Worm (Caenorhabditis elegans) whole organism, mixed stage, embryonic: ENCODE data around the gene K09C4.5.

Experiments
- M03D4.4 ChIP-seq: sonication (generic microtip); optimal IDR thresholded peaks from 2 replicates; lab custom pipeline; 2017; ENCODE audit warnings: mild to moderate bottlenecking, missing genetic modification characterization, missing compliant biosample characterization
- bed-3 ChIP-seq: fragments of 200-800 bp; sonication (Bioruptor generic); optimal IDR thresholded peaks from 3 replicates; lab custom pipeline; 2018; ENCODE audit warnings: mild to moderate bottlenecking, missing genetic modification characterization, moderate library complexity, missing compliant biosample characterization
- blmp-1 ChIP-seq: fragments of 150-350 bp; optimal IDR thresholded peaks from 2 replicates; lab custom pipeline; 2014; ENCODE audit warnings: missing biosample characterization, missing genetic modification characterization
- ceh-39 ChIP-seq: fragments of 150-350 bp; optimal IDR thresholded peaks from 2 replicates; lab custom pipeline; 2014; ENCODE audit warnings: missing biosample characterization, missing genetic modification characterization
- ceh-43 ChIP-seq: fragments of 200-800 bp; sonication (Bioruptor generic); optimal IDR thresholded peaks from 2 replicates; lab custom pipeline; 2018; ENCODE audit warnings: mild to moderate bottlenecking, missing genetic modification characterization, moderate library complexity, missing compliant biosample characterization
- ceh-83 ChIP-seq: fragments of 200-800 bp; sonication (Bioruptor generic); optimal IDR thresholded peaks from 2 replicates; lab custom pipeline; 2018; ENCODE audit warnings: mild to moderate bottlenecking, missing genetic modification characterization, missing compliant biosample characterization
- ces-1 ChIP-seq: fragments of 150-350 bp; optimal IDR thresholded peaks from 2 replicates; lab custom pipeline; 2014; ENCODE audit warnings: missing biosample characterization, missing genetic modification reagents, missing genetic modification characterization
- cnd-1 ChIP-seq: fragments of 200-800 bp; sonication (Bioruptor generic); optimal IDR thresholded peaks from 2 replicates; lab custom pipeline; 2018; ENCODE audit warnings: mild to moderate bottlenecking, missing genetic modification characterization, missing compliant biosample characterization
- elt-1 ChIP-seq: sonication (generic microtip); optimal IDR thresholded peaks from 2 replicates; lab custom pipeline; 2017; ENCODE audit warnings: missing genetic modification characterization, mild to moderate bottlenecking, missing compliant biosample characterization, antibody characterized with exemption, moderate library complexity, borderline replicate concordance; ENCODE audit not compliant: insufficient read depth
- ham-2 ChIP-seq: fragments of 200-800 bp; sonication (Bioruptor generic); optimal IDR thresholded peaks from 2 replicates; lab custom pipeline; 2018; ENCODE audit warnings: mild to moderate bottlenecking, missing genetic modification characterization, missing compliant biosample characterization
- hlh-1 ChIP-seq: fragments of 150-350 bp; optimal IDR thresholded peaks from 2 replicates; lab custom pipeline; 2014; ENCODE audit warnings: missing biosample characterization, missing genetic modification reagents, missing genetic modification characterization
- lin-32 ChIP-seq: fragments of 200-800 bp; sonication (Bioruptor generic); optimal IDR thresholded peaks from 2 replicates; lab custom pipeline; 2018; ENCODE audit warnings: mild to moderate bottlenecking, missing genetic modification characterization, missing compliant biosample characterization
- lsy-2 ChIP-seq: fragments of 150-350 bp; optimal IDR thresholded peaks from 2 replicates; lab custom pipeline; 2014; ENCODE audit warnings: missing biosample characterization, missing genetic modification characterization
- mab-5 ChIP-seq: fragments of 150-350 bp; optimal IDR thresholded peaks from 2 replicates; lab custom pipeline; 2014; ENCODE audit warnings: missing biosample characterization, missing genetic modification characterization
- mep-1 ChIP-seq: fragments of 150-350 bp; optimal IDR thresholded peaks from 2 replicates; lab custom pipeline; 2017; ENCODE audit warnings: missing biosample characterization, missing genetic modification reagents, missing genetic modification characterization, inconsistent platforms
- nhr-237 ChIP-seq: fragments of 150-350 bp; optimal IDR thresholded peaks from 2 replicates; lab custom pipeline; 2014; ENCODE audit warnings: missing biosample characterization, missing genetic modification characterization
- nhr-28 ChIP-seq: fragments of 150-350 bp; optimal IDR thresholded peaks from 2 replicates; lab custom pipeline; 2014; ENCODE audit warnings: missing biosample characterization, missing genetic modification characterization
- nhr-76 ChIP-seq: sonication (generic microtip); optimal IDR thresholded peaks from 2 replicates; lab custom pipeline; 2017; ENCODE audit warnings: missing biosample characterization, missing genetic modification characterization
- pha-4 ChIP-seq: fragments of 150-350 bp; optimal IDR thresholded peaks from 2 replicates; lab custom pipeline; 2018; ENCODE audit warnings: missing biosample characterization, missing genetic modification reagents, missing genetic modification characterization
- snpc-4 ChIP-seq: fragments of 150-350 bp; optimal IDR thresholded peaks from 2 replicates; lab custom pipeline; 2014; ENCODE audit warnings: missing biosample characterization, missing genetic modification characterization
- sptf-1 ChIP-seq: sonication (generic microtip); optimal IDR thresholded peaks from 2 replicates; lab custom pipeline; 2017; ENCODE audit warnings: mild to moderate bottlenecking, missing genetic modification characterization, moderate library complexity, missing compliant biosample characterization
- unc-39 ChIP-seq: fragments of 150-350 bp; optimal IDR thresholded peaks from 2 replicates; lab custom pipeline; 2014; ENCODE audit warnings: missing biosample characterization, missing genetic modification characterization
- unc-62 ChIP-seq: fragments of 150-350 bp; optimal IDR thresholded peaks from 2 replicates; lab custom pipeline; 2014; ENCODE audit warnings: missing biosample characterization, missing genetic modification reagents, missing genetic modification characterization
- zip-8 ChIP-seq: fragments of 150-350 bp; optimal IDR thresholded peaks from 2 replicates; lab custom pipeline; 2014; ENCODE audit warnings: missing biosample characterization, missing genetic modification characterization
- ztf-11 ChIP-seq: fragments of 150-350 bp; optimal IDR thresholded peaks from 2 replicates; lab custom pipeline; 2014; ENCODE audit warnings: missing biosample characterization, missing genetic modification characterization

K09C4.5 gene

DNA sequence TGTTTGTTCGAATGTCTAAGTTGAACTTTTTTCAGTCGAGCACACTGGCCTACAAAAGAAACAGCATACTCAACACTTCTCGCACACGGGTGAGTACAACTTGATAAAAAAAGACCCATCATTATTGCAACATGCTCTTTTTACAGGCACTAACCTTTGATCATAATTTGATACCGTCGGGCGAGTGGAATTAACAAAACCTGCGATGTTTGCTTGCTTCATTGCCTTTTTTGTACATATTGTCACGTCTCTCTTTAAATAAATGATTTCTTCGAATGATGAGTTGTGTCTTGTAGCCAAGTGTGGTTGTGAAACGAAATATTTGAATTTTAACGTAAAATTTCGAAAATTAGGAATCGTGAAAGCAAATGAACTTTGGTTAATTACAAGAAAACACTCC is 3.0 kb downstream of the K09C4.5 start:
- TF ChIP-seq nhr-237 (tag; lab: Kevin White, UChicago) (no peak), M03D4.4 (tag; lab: Kevin White, UChicago) (no peak), lin-32 (GFP tag; lab: Kevin White, UChicago) (no peak), ceh-43 (no peak), hlh-1 (no peak)

ce11 chrX:3289183-3289582 is 6.8 kb downstream of the K09C4.5 start, which contains the start of gene K09C4.4:
Gene K09C4.4, plus strand, starts transcription at chrX:3289483.
- no peak for TF ChIP-seq ztf-11 (tag; lab: Kevin White, UChicago)
- TF ChIP-seq lin-32 (GFP tag; lab: Kevin White, UChicago): no peak
- TF ChIP-seq ham-2 (GFP tag; lab: Kevin White, UChicago): no peak
- TF ChIP-seq snpc-4 (tag; lab: Kevin White, UChicago): no peak
- TF ChIP-seq ceh-43: no peak
- no peak for TF ChIP-seq mep-1
- no peak for TF ChIP-seq ceh-39
- TF ChIP-seq lsy-2: no peak

ce11 chrX:3290147-3290546 is 7.7 kb downstream of the K09C4.5 start:
- TF ChIP-seq ceh-43: no peak
- TF ChIP-seq blmp-1 (tag; lab: Kevin White, UChicago): no peak
- no peak for TF ChIP-seq pha-4 (tag; lab: Kevin White, UChicago)
- TF ChIP-seq hlh-1: no peak
- TF ChIP-seq nhr-237 (tag; lab: Kevin White, UChicago): no peak
- no peak for TF ChIP-seq sptf-1

DNA sequence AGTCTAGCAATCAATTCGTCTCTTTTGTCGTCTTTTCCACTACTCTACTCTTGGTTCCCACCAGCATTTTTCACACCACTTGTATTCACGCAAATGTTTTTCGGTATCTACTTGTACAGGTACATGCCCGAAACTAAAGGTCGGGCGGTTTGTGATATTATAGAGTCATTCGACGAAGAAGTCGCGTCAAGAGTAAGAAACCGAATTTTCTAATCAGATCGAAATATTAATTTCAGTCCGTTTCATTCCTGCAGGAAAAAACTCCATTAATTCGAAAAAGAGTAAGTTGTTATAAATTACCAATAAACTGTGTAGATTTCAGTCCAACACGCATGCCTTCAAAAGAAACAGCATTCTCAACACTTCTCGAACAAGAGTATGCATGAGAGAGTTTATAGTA is 9.5 kb downstream of the K09C4.5 start:
- no peak for TF ChIP-seq hlh-1
- no peak for TF ChIP-seq unc-62 (GFP tag; lab: Kevin White, UChicago)
- TF ChIP-seq, all 35 proteins: peak for 0

ce11 chrX:3296182-3296581 is 13.8 kb downstream of the K09C4.5 start, which contains the start of gene K09C4.2:
Gene K09C4.2, plus strand, starts transcription at chrX:3296482.
- TF ChIP-seq cnd-1 (tag; lab: Kevin White, UChicago) (no peak), ceh-83 (GFP tag; lab: Kevin White, UChicago) (no peak), sptf-1 (no peak), ces-1 (GFP tag; lab: Kevin White, UChicago) (no peak), nhr-28 (tag; lab: Kevin White, UChicago) (no peak)
- TF ChIP-seq, all 35 proteins: peak for 0

- TF ChIP-seq mab-5 (tag; lab: Kevin White, UChicago): no peak
- TF ChIP-seq elt-1 (tag; lab: Kevin White, UChicago): no peak
- no peak for TF ChIP-seq blmp-1 (tag; lab: Kevin White, UChicago)
- TF ChIP-seq snpc-4 (tag; lab: Kevin White, UChicago): no peak
- no peak for TF ChIP-seq hlh-1
- no peak for TF ChIP-seq unc-39 (tag; lab: Kevin White, UChicago)
- TF ChIP-seq M03D4.4 (tag; lab: Kevin White, UChicago): no peak
Observed at ce11 chrX:3297812-3298211, 15.4 kb downstream of the K09C4.5 start.

DNA sequence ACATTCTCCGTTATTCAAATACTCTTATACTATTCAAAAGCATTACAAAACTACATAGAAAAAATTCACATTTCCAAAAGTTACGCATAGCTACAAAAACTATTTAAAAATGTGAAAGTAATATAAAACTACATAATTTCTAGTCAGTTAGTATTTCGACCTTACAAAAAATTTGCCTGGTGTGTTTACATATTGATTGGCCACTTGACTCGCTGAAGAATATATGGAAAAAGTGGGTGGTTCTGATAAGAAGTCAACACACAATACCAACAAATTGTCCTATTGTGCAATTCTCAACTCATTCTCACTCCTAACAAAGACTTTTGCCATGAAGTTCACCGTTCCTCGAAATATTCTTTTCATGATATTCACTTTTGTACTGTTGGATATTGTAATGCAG is 16.2 kb downstream of the K09C4.5 start, which contains the start of gene K09C4.1:
K09C4.1 (plus strand) TSS at position 301 of the 400 bp plus-strand sequence.
- TF ChIP-seq zip-8 (no peak), M03D4.4 (tag; lab: Kevin White, UChicago) (no peak), mep-1 (no peak), nhr-237 (tag; lab: Kevin White, UChicago) (no peak), bed-3 (GFP tag; lab: Kevin White, UChicago) (no peak), snpc-4 (tag; lab: Kevin White, UChicago) (no peak), ceh-43 (no peak), cnd-1 (tag; lab: Kevin White, UChicago) (no peak), nhr-28 (tag; lab: Kevin White, UChicago) (no peak), unc-39 (tag; lab: Kevin White, UChicago) (no peak)
- TF ChIP-seq, all 35 proteins: peak for 0

DNA sequence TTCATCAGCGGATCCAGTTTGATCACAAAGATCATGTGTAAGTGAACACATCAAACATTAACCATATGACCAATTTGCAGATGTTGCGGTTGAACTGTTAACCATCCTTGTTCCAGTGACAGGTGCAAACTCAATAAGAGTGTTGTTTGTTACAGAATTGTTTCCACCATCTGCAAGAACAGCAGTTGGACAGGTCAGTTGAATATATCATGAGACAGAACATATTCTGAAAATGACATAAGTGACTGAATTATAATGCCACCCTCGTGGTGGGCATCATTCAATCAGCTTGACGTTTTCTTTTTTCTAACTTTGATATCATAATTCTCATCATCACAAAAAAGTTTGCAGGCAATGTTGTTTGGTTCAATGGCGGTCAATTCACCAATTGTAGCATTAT is 18.2 kb downstream of the K09C4.5 start:
- TF ChIP-seq M03D4.4 (tag; lab: Kevin White, UChicago): no peak
- TF ChIP-seq ztf-11 (tag; lab: Kevin White, UChicago): no peak
- no peak for TF ChIP-seq sptf-1
- no peak for TF ChIP-seq lsy-2
- TF ChIP-seq nhr-237 (tag; lab: Kevin White, UChicago): no peak
- no peak for TF ChIP-seq bed-3 (GFP tag; lab: Kevin White, UChicago)
- no peak for TF ChIP-seq unc-39 (tag; lab: Kevin White, UChicago)
- TF ChIP-seq unc-62 (GFP tag; lab: Kevin White, UChicago): no peak
- TF ChIP-seq zip-8: no peak
- TF ChIP-seq nhr-76: no peak
- no peak for TF ChIP-seq ceh-43
- TF ChIP-seq, all 35 proteins: peak for 0
